Fruit fly (Drosophila melanogaster): ENCODE results near the gene mamo.

DNA sequence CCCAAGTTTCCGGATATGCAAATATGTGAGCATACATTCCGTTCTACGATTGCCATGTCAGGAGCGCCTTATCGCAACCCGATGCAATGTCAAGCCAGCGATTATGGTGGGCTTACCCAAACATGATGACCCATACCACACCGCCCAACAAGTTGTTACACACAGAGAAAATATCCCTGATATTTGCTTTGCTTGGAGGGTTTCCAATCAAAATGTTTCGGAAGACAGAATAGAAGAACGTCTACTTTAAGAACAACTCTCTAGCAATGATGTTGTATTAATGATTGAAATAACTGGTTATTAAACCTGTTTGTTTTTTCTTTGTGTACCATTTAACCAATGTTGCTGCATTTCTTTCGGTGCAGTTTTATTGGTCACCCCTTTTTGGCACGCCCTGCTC lies 189.6 kb downstream of the mamo start:
- TF ChIP-seq CG1620 (GFP tag; optimal IDR thresholded peaks at IDR 0.05) (no peak), CG11617 (GFP tag; optimal IDR thresholded peaks at IDR 0.05) (no peak), tj (GFP tag; optimal IDR thresholded peaks at IDR 0.05) (peak; percentile 22), cic (GFP tag; optimal IDR thresholded peaks at IDR 0.05) (no peak), CG7045 (GFP tag; optimal IDR thresholded peaks at IDR 0.05) (no peak), CG12768 (GFP tag; optimal IDR thresholded peaks at IDR 0.05) (no peak), kay (GFP tag; ENCODE audit: borderline replicate concordance) (no peak), Crg-1 (GFP tag; optimal IDR thresholded peaks at IDR 0.05) (no peak), toe (GFP tag; optimal IDR thresholded peaks at IDR 0.05) (no peak), ovo (GFP tag; optimal IDR thresholded peaks at IDR 0.05) (no peak), bab1 (GFP tag; optimal IDR thresholded peaks at IDR 0.05) (no peak), pad (GFP tag; optimal IDR thresholded peaks at IDR 0.05) (no peak), CG33017 (tag; optimal IDR thresholded peaks at IDR 0.05) (no peak), CG7101 (tag; optimal IDR thresholded peaks at IDR 0.05) (no peak)

All from whole organism, adult.